Fruit fly (Drosophila melanogaster) whole organism, embryonic: ENCODE measurements around the gene CG8236.

Experiments used
- Atf-2 ChIP-seq: fragments of 200-800 bp; sonication (Bioruptor generic); optimal IDR thresholded peaks from 2 replicates; lab custom pipeline; 2016; ENCODE audit warnings: missing biosample characterization, missing genetic modification characterization
- BEAF-32 ChIP-seq: fragments of 200-800 bp; sonication (Bioruptor generic); optimal IDR thresholded peaks from 3 replicates; lab custom pipeline; 2017; ENCODE audit warnings: missing biosample characterization, missing genetic modification characterization, mild to moderate bottlenecking, moderate library complexity, missing genetic modification reagents
- BtbVII ChIP-seq: fragments of 200-800 bp; sonication (Bioruptor generic); optimal IDR thresholded peaks from 3 replicates; lab custom pipeline; 2017; ENCODE audit warnings: missing biosample characterization, mild to moderate bottlenecking, missing genetic modification characterization
- CG10274 ChIP-seq: fragments of 200-800 bp; sonication (Bioruptor generic); optimal IDR thresholded peaks from 3 replicates; lab custom pipeline; 2017; ENCODE audit warnings: missing biosample characterization, mild to moderate bottlenecking, missing genetic modification characterization
- CG10462 ChIP-seq: fragments of 200-800 bp; sonication (Bioruptor generic); optimal IDR thresholded peaks from 2 replicates; lab custom pipeline; 2016; ENCODE audit warnings: missing biosample characterization, missing genetic modification characterization
- CG11247 ChIP-seq: fragments of 200-800 bp; sonication (Bioruptor generic); IDR thresholded peaks from 2 replicates; pipeline ENCODE4 v1.3.6; 2022; ENCODE audit warnings: missing biosample characterization, missing genetic modification characterization
- CG11456 ChIP-seq: fragments of 200-800 bp; sonication (Bioruptor generic); IDR thresholded peaks from 3 replicates; pipeline ENCODE4 v1.3.6; 2022; ENCODE audit warnings: missing biosample characterization, missing genetic modification characterization
- CG11696 ChIP-seq: fragments of 200-800 bp; sonication (Bioruptor generic); IDR thresholded peaks from 2 replicates; pipeline ENCODE4 v1.3.6; 2022; ENCODE audit warnings: missing biosample characterization, missing genetic modification characterization
- CG12104 ChIP-seq: fragments of 200-800 bp; sonication (Bioruptor generic); optimal IDR thresholded peaks from 3 replicates; lab custom pipeline; 2016; ENCODE audit warnings: missing biosample characterization, missing genetic modification characterization
- CG15479 ChIP-seq: fragments of 200-800 bp; sonication (Bioruptor generic); optimal IDR thresholded peaks from 3 replicates; lab custom pipeline; 2019; ENCODE audit warnings: missing biosample characterization, mild to moderate bottlenecking, missing genetic modification characterization, moderate library complexity
- CG15514 ChIP-seq: fragments of 200-800 bp; sonication (Bioruptor generic); optimal IDR thresholded peaks from 3 replicates; lab custom pipeline; 2017; ENCODE audit warnings: missing biosample characterization, missing genetic modification characterization, mild to moderate bottlenecking, moderate library complexity, missing genetic modification reagents
- CG16863 ChIP-seq: fragments of 200-800 bp; sonication (Bioruptor generic); optimal IDR thresholded peaks from 3 replicates; lab custom pipeline; 2016; ENCODE audit warnings: missing biosample characterization, missing genetic modification characterization
- CG18599 ChIP-seq: fragments of 200-800 bp; sonication (Bioruptor generic); optimal IDR thresholded peaks from 3 replicates; lab custom pipeline; 2017; ENCODE audit warnings: missing biosample characterization, missing genetic modification characterization, mild to moderate bottlenecking, moderate library complexity, missing genetic modification reagents
- CG18619 ChIP-seq: fragments of 200-800 bp; sonication (Bioruptor generic); optimal IDR thresholded peaks from 3 replicates; lab custom pipeline; 2017; ENCODE audit warnings: missing biosample characterization, mild to moderate bottlenecking, missing genetic modification characterization
- CG2712 ChIP-seq: fragments of 200-800 bp; optimal IDR thresholded peaks from 3 replicates; lab custom pipeline; 2019; ENCODE audit warnings: missing biosample characterization, mild to moderate bottlenecking, missing genetic modification characterization, moderate library complexity
- CG2875 ChIP-seq: fragments of 200-800 bp; sonication (Bioruptor generic); optimal IDR thresholded peaks from 2 replicates; lab custom pipeline; 2017; ENCODE audit warnings: missing biosample characterization, mild to moderate bottlenecking, missing genetic modification characterization, missing genetic modification reagents
- CG33213 ChIP-seq: fragments of 200-800 bp; sonication (Bioruptor generic); optimal IDR thresholded peaks from 3 replicates; lab custom pipeline; 2016; ENCODE audit warnings: missing biosample characterization, missing genetic modification characterization
- CG4328 ChIP-seq: fragments of 200-800 bp; sonication (Bioruptor generic); optimal IDR thresholded peaks from 3 replicates; lab custom pipeline; 2017; ENCODE audit warnings: missing biosample characterization, missing genetic modification reagents, missing genetic modification characterization
- CG6689 ChIP-seq: fragments of 200-800 bp; sonication (Bioruptor generic); IDR thresholded peaks from 2 replicates; pipeline ENCODE4 v1.3.6; 2022; ENCODE audit warnings: missing biosample characterization, missing genetic modification characterization
- CG6765 ChIP-seq: fragments of 200-800 bp; sonication (Bioruptor generic); optimal IDR thresholded peaks from 3 replicates; lab custom pipeline; 2017; ENCODE audit warnings: missing biosample characterization, mild to moderate bottlenecking, missing genetic modification characterization
- CG6813 ChIP-seq: fragments of 200-800 bp; sonication (Bioruptor generic); optimal IDR thresholded peaks from 2 replicates; lab custom pipeline; 2017; ENCODE audit warnings: missing biosample characterization, missing genetic modification characterization, mild to moderate bottlenecking, moderate library complexity, missing genetic modification reagents
- CG7271 ChIP-seq: fragments of 200-800 bp; sonication (Bioruptor generic); optimal IDR thresholded peaks from 2 replicates; lab custom pipeline; 2018; ENCODE audit warnings: missing biosample characterization, mild to moderate bottlenecking, missing genetic modification characterization, moderate library complexity
- CG9215 ChIP-seq: fragments of 200-800 bp; sonication (Bioruptor generic); IDR thresholded peaks from 2 replicates; pipeline ENCODE4 v1.3.6; 2022; ENCODE audit warnings: missing biosample characterization, missing genetic modification characterization
- H2.0 ChIP-seq: fragments of 200-800 bp; sonication (Bioruptor generic); IDR thresholded peaks from 2 replicates; pipeline ENCODE4 v1.3.6; 2022; ENCODE audit warnings: missing biosample characterization, missing genetic modification characterization
- MESR4 ChIP-seq: fragments of 200-800 bp; sonication (Bioruptor generic); optimal IDR thresholded peaks from 2 replicates; lab custom pipeline; 2018; ENCODE audit warnings: missing biosample characterization, mild to moderate bottlenecking, missing genetic modification characterization, moderate library complexity
- Mrtf ChIP-seq: fragments of 200-800 bp; sonication (Bioruptor generic); IDR thresholded peaks from 3 replicates; pipeline ENCODE4 v1.3.6; 2022; ENCODE audit warnings: missing biosample characterization, missing genetic modification characterization
- Optix ChIP-seq: fragments of 200-800 bp; sonication (Bioruptor generic); IDR thresholded peaks from 3 replicates; pipeline ENCODE4 v1.3.6; 2022; ENCODE audit warnings: missing biosample characterization, missing genetic modification characterization
- Pdp1 ChIP-seq, 2 experiments: fragments of 200-800 bp; sonication (Bioruptor generic); optimal IDR thresholded peaks; 3 replicates each; lab custom pipeline; 2016; ENCODE audit warnings: missing biosample characterization in 2 of 2, missing genetic modification characterization in 2 of 2, mild to moderate bottlenecking in 1 of 2, moderate library complexity in 1 of 2
- Ptx1 ChIP-seq: fragments of 200-800 bp; sonication (Bioruptor generic); IDR thresholded peaks from 2 replicates; pipeline ENCODE4 v1.3.6; 2022; ENCODE audit warnings: missing biosample characterization, missing genetic modification characterization
- ap ChIP-seq: fragments of 200-800 bp; sonication (Bioruptor generic); IDR thresholded peaks from 2 replicates; pipeline ENCODE4 v1.3.6; 2022; ENCODE audit warnings: missing biosample characterization, missing genetic modification characterization
- bab2 ChIP-seq: fragments of 200-800 bp; sonication (Bioruptor generic); optimal IDR thresholded peaks from 2 replicates; lab custom pipeline; 2016; ENCODE audit warnings: missing biosample characterization, missing genetic modification characterization
- bbx ChIP-seq: fragments of 200-800 bp; sonication (Bioruptor generic); IDR thresholded peaks from 2 replicates; pipeline ENCODE4 v1.3.6; 2022; ENCODE audit warnings: missing biosample characterization, missing genetic modification characterization; ENCODE audit not compliant: partially characterized antibody
- cato ChIP-seq: fragments of 200-800 bp; sonication (Bioruptor generic); optimal IDR thresholded peaks from 2 replicates; lab custom pipeline; 2016; ENCODE audit warnings: missing biosample characterization, missing genetic modification characterization, borderline replicate concordance
- caup ChIP-seq: fragments of 200-800 bp; sonication (Bioruptor generic); optimal IDR thresholded peaks from 3 replicates; lab custom pipeline; 2017; ENCODE audit warnings: missing biosample characterization, mild to moderate bottlenecking, missing genetic modification characterization, moderate library complexity; ENCODE audit not compliant: severe bottlenecking
- chinmo ChIP-seq: fragments of 200-800 bp; sonication (Bioruptor generic); IDR thresholded peaks from 4 replicates; pipeline ENCODE4 v1.3.6; 2022; ENCODE audit warnings: missing biosample characterization, missing genetic modification characterization; ENCODE audit not compliant: partially characterized antibody
- ind ChIP-seq: fragments of 200-800 bp; sonication (Bioruptor generic); optimal IDR thresholded peaks from 3 replicates; lab custom pipeline; 2016; ENCODE audit warnings: missing biosample characterization, missing genetic modification characterization
- lola ChIP-seq, 3 experiments: fragments of >200 bp in 2 of 3; fragments of 200-800 bp in 1 of 3; sonication (Bioruptor generic) in 1 of 3; optimal IDR thresholded peaks; 2 replicates each; lab custom pipeline; 2017 to 2019; ENCODE audit warnings: missing biosample characterization in 3 of 3, missing genetic modification characterization in 3 of 3, mild to moderate bottlenecking in 1 of 3, moderate library complexity in 1 of 3
- lov ChIP-seq, 2 experiments: fragments of 200-800 bp in 1 of 2; fragments of >200 bp in 1 of 2; sonication (Bioruptor generic) in 1 of 2; IDR thresholded peaks in 1 of 2; optimal IDR thresholded peaks in 1 of 2; 2 replicates in 1 of 2; 3 replicates in 1 of 2; pipeline versions ENCODE4 v1.3.6 to Lab custom; 2017 to 2022; ENCODE audit warnings: missing biosample characterization in 1 of 2, missing genetic modification characterization in 1 of 2
- luna ChIP-seq: fragments of 200-800 bp; sonication (Bioruptor generic); optimal IDR thresholded peaks from 2 replicates; lab custom pipeline; 2016; ENCODE audit warnings: missing biosample characterization, missing genetic modification characterization
- oc ChIP-seq: fragments of 200-800 bp; sonication (Bioruptor generic); optimal IDR thresholded peaks from 2 replicates; lab custom pipeline; 2018; ENCODE audit warnings: missing biosample characterization, mild to moderate bottlenecking, missing genetic modification characterization, moderate library complexity
- ranshi ChIP-seq: fragments of 200-800 bp; sonication (Bioruptor generic); IDR thresholded peaks from 2 replicates; pipeline ENCODE4 v1.3.6; 2022; ENCODE audit warnings: missing biosample characterization, missing genetic modification characterization
- repo ChIP-seq: fragments of 200-800 bp; sonication (Bioruptor generic); optimal IDR thresholded peaks from 2 replicates; lab custom pipeline; 2016; ENCODE audit warnings: missing biosample characterization, missing genetic modification characterization
- row ChIP-seq: fragments of 200-800 bp; sonication (Bioruptor generic); IDR thresholded peaks from 3 replicates; pipeline ENCODE4 v1.3.6; 2022; ENCODE audit warnings: missing biosample characterization, missing genetic modification characterization
- run ChIP-seq: fragments of 200-800 bp; sonication (Bioruptor generic); optimal IDR thresholded peaks from 3 replicates; lab custom pipeline; 2018; ENCODE audit warnings: missing biosample characterization, mild to moderate bottlenecking, missing genetic modification characterization
- salm ChIP-seq: fragments of 200-800 bp; sonication (Bioruptor generic); optimal IDR thresholded peaks from 2 replicates; lab custom pipeline; 2018; ENCODE audit warnings: missing biosample characterization, mild to moderate bottlenecking, missing genetic modification characterization
- shn ChIP-seq: fragments of 200-800 bp; sonication (Bioruptor generic); optimal IDR thresholded peaks from 3 replicates; lab custom pipeline; 2016; ENCODE audit warnings: missing biosample characterization, missing genetic modification characterization
- tgo ChIP-seq: fragments of 200-800 bp; sonication (Bioruptor generic); IDR thresholded peaks from 3 replicates; pipeline ENCODE4 v1.3.6; 2022; ENCODE audit warnings: missing biosample characterization, missing genetic modification characterization
- tio ChIP-seq: fragments of 200-800 bp; sonication (Bioruptor generic); optimal IDR thresholded peaks from 2 replicates; lab custom pipeline; 2017; ENCODE audit warnings: missing biosample characterization, missing genetic modification characterization, inconsistent platforms
- zen ChIP-seq: fragments of 200-800 bp; sonication (Bioruptor generic); optimal IDR thresholded peaks from 3 replicates; lab custom pipeline; 2018; ENCODE audit warnings: missing biosample characterization, mild to moderate bottlenecking, missing genetic modification characterization, moderate library complexity

CG8236 gene

DNA sequence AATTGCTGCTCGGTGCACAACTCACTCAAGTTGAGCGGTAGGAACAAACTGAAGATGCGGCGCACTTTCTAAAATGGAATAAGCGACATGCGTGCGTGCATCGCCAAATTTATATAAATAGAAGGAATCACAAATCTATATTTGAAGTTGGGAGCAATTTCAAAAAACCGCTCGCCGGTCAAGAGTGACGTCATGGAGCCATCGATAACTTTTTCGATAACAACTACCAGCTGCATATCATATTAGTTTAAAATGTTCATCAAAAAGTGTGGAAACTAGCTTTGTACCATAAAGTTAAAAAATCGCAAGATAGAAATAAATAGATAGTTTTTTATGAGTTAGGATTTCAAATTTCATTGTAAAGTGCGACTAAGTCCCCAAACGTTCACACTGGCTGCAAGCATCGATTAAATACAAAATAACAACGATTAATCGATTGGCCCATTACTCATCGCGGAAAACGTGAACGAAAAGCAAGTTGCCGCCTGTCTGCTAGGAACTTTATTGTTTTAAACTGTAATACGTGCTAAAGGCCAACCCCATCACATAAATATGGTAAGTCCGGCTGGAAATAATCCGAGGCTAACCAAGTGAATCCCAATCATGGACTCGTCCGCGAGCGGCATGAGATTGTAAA lies 32.0 kb downstream of the CG8236 start, which contains the start of the genes Pif1A, Pif1B and CCT7 (continued):
- TF ChIP-seq caup (GFP tag; lab: Kevin White, UChicago): no peak
- TF ChIP-seq CG6813: no peak
- TF ChIP-seq tio (GFP tag; lab: Kevin White, UChicago): no peak
- TF ChIP-seq BtbVII (GFP tag; lab: Kevin White, UChicago): no peak
- TF ChIP-seq run (tag; lab: Kevin White, UChicago): no peak
- no peak for TF ChIP-seq CG6689 (GFP tag; lab: Robert Waterston, UW)
- TF ChIP-seq CG4328 (GFP tag; lab: Kevin White, UChicago): no peak
- no peak for TF ChIP-seq CG18599
- TF ChIP-seq CG11247 (GFP tag; lab: Robert Waterston, UW): no peak
- no peak for TF ChIP-seq CG18619 (GFP tag; lab: Kevin White, UChicago)
- no peak for TF ChIP-seq ap (GFP tag; lab: Robert Waterston, UW)
- TF ChIP-seq Optix: no peak
- TF ChIP-seq Atf-2 (GFP tag; lab: Kevin White, UChicago): no peak
- peak; percentile 10 for TF ChIP-seq shn (GFP tag; lab: Kevin White, UChicago)
- no peak for TF ChIP-seq cato (GFP tag; lab: Kevin White, UChicago)
- peak; percentile 66 for TF ChIP-seq MESR4 (GFP tag; lab: Kevin White, UChicago)
- no peak for TF ChIP-seq lola (GFP tag; optimal IDR thresholded peaks at IDR 0.05; lab: Kevin White, UChicago)
- no peak for TF ChIP-seq bab2 (GFP tag; lab: Kevin White, UChicago)
- no peak for TF ChIP-seq H2.0 (GFP tag; lab: Robert Waterston, UW)
- TF ChIP-seq row (GFP tag; lab: Robert Waterston, UW): no peak; the same call in 2 of the 3 replicates
- no peak for TF ChIP-seq Ptx1 (GFP tag; lab: Robert Waterston, UW)
- peak; percentile 28 for TF ChIP-seq CG16863 (GFP tag; lab: Kevin White, UChicago)
- TF ChIP-seq CG9215 (GFP tag; lab: Robert Waterston, UW): no peak
- TF ChIP-seq oc (tag; lab: Kevin White, UChicago): no peak
- TF ChIP-seq Mrtf (GFP tag; lab: Robert Waterston, UW): no peak
- no peak for TF ChIP-seq CG7271
- no peak for TF ChIP-seq salm (tag; lab: Kevin White, UChicago)
- TF ChIP-seq Pdp1 (GFP tag; optimal IDR thresholded peaks at IDR 0.05; lab: Kevin White, UChicago): peak in 1 of 2 experiments; percentile 29
- peak; percentile 73 for TF ChIP-seq CG15514 (GFP tag; lab: Kevin White, UChicago)
- no peak for TF ChIP-seq ranshi (GFP tag; lab: Robert Waterston, UW)
- TF ChIP-seq CG33213 (GFP tag; lab: Kevin White, UChicago): peak; percentile 13
- peak; percentile 5 for TF ChIP-seq repo
- TF ChIP-seq CG12104 (GFP tag; lab: Kevin White, UChicago): no peak
- TF ChIP-seq zen: no peak
- TF ChIP-seq bbx (GFP tag; lab: Robert Waterston, UW): peak; percentile 87
- TF ChIP-seq CG15479 (GFP tag; lab: Kevin White, UChicago): no peak
- no peak for TF ChIP-seq CG6765 (GFP tag; lab: Kevin White, UChicago)
- peak; percentile 90; the same call in 3 of the 4 replicates for TF ChIP-seq chinmo (GFP tag; lab: Robert Waterston, UW)
- TF ChIP-seq CG10462 (GFP tag; lab: Kevin White, UChicago): no peak
- TF ChIP-seq CG11456 (GFP tag; lab: Robert Waterston, UW): no peak
- no peak for TF ChIP-seq tgo
- TF ChIP-seq BEAF-32 (GFP tag; lab: Kevin White, UChicago): peak; percentile 94
- TF ChIP-seq lov (optimal IDR thresholded peaks at IDR 0.05; lab: Kevin White, UChicago): no peak
- TF ChIP-seq lov (GFP tag; IDR thresholded peaks at IDR 0.05; lab: Robert Waterston, UW): no peak
- TF ChIP-seq CG2712: peak; percentile 29
- TF ChIP-seq CG10274 (GFP tag; lab: Kevin White, UChicago): no peak
- no peak for TF ChIP-seq luna (GFP tag; lab: Kevin White, UChicago)
- no peak for TF ChIP-seq CG2875
- no peak for TF ChIP-seq CG11696 (GFP tag; lab: Robert Waterston, UW)
- no peak for TF ChIP-seq ind
